Worm (Caenorhabditis elegans) whole organism, L1 larva: ENCODE measurements around the gene F49A5.10.

Experiments
- Y116A8C.19 ChIP-seq: sonication (generic microtip); optimal IDR thresholded peaks from 2 replicates; lab custom pipeline; 2016; ENCODE audit warnings: missing compliant biosample characterization, missing genetic modification characterization, borderline replicate concordance
- dpl-1 ChIP-seq, 3 experiments: fragments of 150-350 bp in 2 of 3; sonication (generic microtip) in 1 of 3; optimal IDR thresholded peaks; 2 replicates each; lab custom pipeline; 2014 to 2017; ENCODE audit warnings: missing biosample characterization in 3 of 3, missing genetic modification characterization in 3 of 3, missing genetic modification reagents in 3 of 3
- ets-5 ChIP-seq: fragments of 200-800 bp; sonication (Bioruptor generic); IDR thresholded peaks from 2 replicates; pipeline ENCODE4 v1.3.6; 2022; ENCODE audit warnings: missing genetic modification characterization, missing compliant biosample characterization
- lin-13 ChIP-seq: fragments of 150-350 bp; optimal IDR thresholded peaks from 2 replicates; lab custom pipeline; 2014; ENCODE audit warnings: missing biosample characterization, missing genetic modification reagents, missing genetic modification characterization
- lsy-2 ChIP-seq, 2 experiments: fragments of 150-350 bp; optimal IDR thresholded peaks; 2 replicates each; lab custom pipeline; 2014; ENCODE audit warnings: missing biosample characterization in 2 of 2, missing genetic modification characterization in 2 of 2
- nhr-77 ChIP-seq: fragments of 150-350 bp; optimal IDR thresholded peaks from 2 replicates; lab custom pipeline; 2014; ENCODE audit warnings: missing biosample characterization, missing genetic modification characterization
- pag-3 ChIP-seq: sonication (generic microtip); optimal IDR thresholded peaks from 2 replicates; lab custom pipeline; 2017; ENCODE audit warnings: missing genetic modification characterization, mild to moderate bottlenecking, missing compliant biosample characterization, antibody characterized with exemption, borderline replicate concordance; ENCODE audit not compliant: insufficient read depth
- snpc-4 ChIP-seq: fragments of 150-350 bp; optimal IDR thresholded peaks from 2 replicates; lab custom pipeline; 2014; ENCODE audit warnings: missing biosample characterization, missing genetic modification characterization
- tbx-2 ChIP-seq: sonication (generic microtip); optimal IDR thresholded peaks from 2 replicates; lab custom pipeline; 2016; ENCODE audit warnings: missing genetic modification characterization, missing compliant biosample characterization
- unc-130 ChIP-seq: fragments of 150-350 bp; optimal IDR thresholded peaks from 2 replicates; lab custom pipeline; 2017; ENCODE audit warnings: missing biosample characterization, missing genetic modification characterization, inconsistent platforms
- zag-1 ChIP-seq: fragments of 150-350 bp; optimal IDR thresholded peaks from 2 replicates; lab custom pipeline; 2014; ENCODE audit warnings: missing biosample characterization, missing genetic modification characterization
- ztf-11 ChIP-seq, 2 experiments: sonication (generic microtip); optimal IDR thresholded peaks; 2 replicates each; lab custom pipeline; 2016 to 2017; ENCODE audit warnings: missing genetic modification characterization in 2 of 2, missing biosample characterization in 1 of 2, missing compliant biosample characterization in 1 of 2

ce11 chrV:16834989-16835388 is 40.1 kb upstream of the F49A5.10 start, which contains the start of gene tni-3:
- TF ChIP-seq nhr-77 (no peak), ets-5 (no peak), lin-13 (GFP tag; lab: Kevin White, UChicago) (no peak), dpl-1 (GFP tag; optimal IDR thresholded peaks at IDR 0.05; lab: Kevin White, UChicago) (no peak), Y116A8C.19 (no peak), lsy-2 (tag; optimal IDR thresholded peaks at IDR 0.05; lab: Kevin White, UChicago) (no peak), ztf-11 (tag; optimal IDR thresholded peaks at IDR 0.05; lab: Kevin White, UChicago) (no peak), pag-3 (no peak), unc-130 (tag; lab: Kevin White, UChicago) (no peak), tbx-2 (tag; lab: Kevin White, UChicago) (no peak), snpc-4 (tag; lab: Kevin White, UChicago) (no peak), zag-1 (tag; lab: Kevin White, UChicago) (no peak)
